Worm (Caenorhabditis elegans): ENCODE results near the gene rsa-2.

- no peak for TF ChIP-seq nfya-1 (tag; optimal IDR thresholded peaks at IDR 0.05; ENCODE audit: borderline replicate concordance, insufficient read depth)
- TF ChIP-seq hrde-1 (tag; optimal IDR thresholded peaks at IDR 0.05; ENCODE audit: borderline replicate concordance): peak; percentile 41
These were observed 26.9 kb downstream of the rsa-2 start for ce11 chrIII:11090112-11090648.
